Fruit fly (Drosophila melanogaster): ENCODE measurements around the gene fng.
A peak's percentile ranks its signal among the peaks of the same experiment; 100 is the strongest.

DNA sequence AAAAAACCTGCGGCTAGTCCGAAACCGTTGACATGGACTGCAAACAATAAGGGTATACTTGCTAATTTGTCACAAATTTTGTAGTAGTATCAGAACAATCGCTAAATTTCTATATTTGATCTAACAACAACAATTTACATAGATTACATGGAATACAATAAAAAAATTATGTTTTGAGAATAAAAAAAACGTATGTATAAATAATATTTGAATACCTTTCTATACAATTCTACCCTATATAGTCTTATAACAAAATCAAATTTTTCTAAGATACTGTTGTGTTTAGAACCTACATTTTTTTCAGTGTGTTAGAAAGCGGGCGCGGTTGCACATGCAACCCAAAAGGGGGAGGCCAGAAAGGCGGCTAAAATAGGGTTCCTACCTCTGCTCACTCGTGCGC, 34.0 kb upstream of the fng start:
- no peak for TF ChIP-seq Myc (optimal IDR thresholded peaks at IDR 0.05)
- no peak for TF ChIP-seq psq (GFP tag; optimal IDR thresholded peaks at IDR 0.05)
- TF ChIP-seq Dif (GFP tag; optimal IDR thresholded peaks at IDR 0.05; ENCODE audit: partially characterized antibody) = no peak
- TF ChIP-seq lola (GFP tag; optimal IDR thresholded peaks at IDR 0.05) = no peak
- peak; percentile 19 for TF ChIP-seq h (GFP tag; optimal IDR thresholded peaks at IDR 0.05)
- TF ChIP-seq usp (GFP tag; optimal IDR thresholded peaks at IDR 0.05) = no peak
- TF ChIP-seq fru (GFP tag; optimal IDR thresholded peaks at IDR 0.05) = peak; percentile 44
- no peak for TF ChIP-seq Abd-B (GFP tag; optimal IDR thresholded peaks at IDR 0.05)
- no peak for TF ChIP-seq N (GFP tag; optimal IDR thresholded peaks at IDR 0.05)
- no peak for TF ChIP-seq CrebA (GFP tag; optimal IDR thresholded peaks at IDR 0.05; ENCODE audit: borderline replicate concordance)
